Worm (Caenorhabditis elegans) whole organism, midembryonic: Measurements from ENCODE around the gene srbc-67.
"Not testable (repeated sequence)": the region's sequence is repeated elsewhere in the genome, so short reads cannot be mapped to it uniquely, and the experiment has no call there.

Experiments used
- T22C8.4 ChIP-seq: fragments of 200-800 bp; sonication (Bioruptor generic); IDR thresholded peaks from 2 replicates; pipeline ENCODE4 v1.3.6; 2022; ENCODE audit warnings: missing genetic modification characterization, missing compliant biosample characterization
- cog-1 ChIP-seq: sonication (generic microtip); optimal IDR thresholded peaks from 2 replicates; lab custom pipeline; 2016; ENCODE audit warnings: missing genetic modification characterization, missing compliant biosample characterization
- flt-1 ChIP-seq: fragments of 200-800 bp; sonication (Bioruptor generic); IDR thresholded peaks from 2 replicates; pipeline ENCODE4 v1.3.6; 2022; ENCODE audit warnings: missing genetic modification characterization, missing compliant biosample characterization
- klf-2 ChIP-seq: fragments of 200-800 bp; sonication (Bioruptor generic); conservative IDR thresholded peaks from 2 replicates; pipeline ENCODE4 v1.3.6; 2022; ENCODE audit warnings: missing genetic modification reagents, missing genetic modification characterization, missing compliant biosample characterization
- med-1 ChIP-seq: sonication (generic microtip); optimal IDR thresholded peaks from 2 replicates; lab custom pipeline; 2017; ENCODE audit warnings: missing genetic modification characterization, mild to moderate bottlenecking, missing compliant biosample characterization, antibody characterized with exemption, missing genetic modification reagents; ENCODE audit not compliant: insufficient read depth
- ref-1 ChIP-seq: fragments of 200-800 bp; sonication (Bioruptor generic); conservative IDR thresholded peaks from 2 replicates; pipeline ENCODE4 v1.3.6; 2022; ENCODE audit warnings: missing genetic modification reagents, missing genetic modification characterization, missing compliant biosample characterization
- tab-1 ChIP-seq: fragments of 200-800 bp; sonication (Bioruptor generic); IDR thresholded peaks from 2 replicates; pipeline ENCODE4 v1.3.6; 2022; ENCODE audit warnings: missing genetic modification characterization, missing compliant biosample characterization
- ztf-23 ChIP-seq: fragments of 200-800 bp; sonication (Bioruptor generic); IDR thresholded peaks from 2 replicates; pipeline ENCODE4 v1.3.6; 2022; ENCODE audit warnings: missing genetic modification reagents, missing genetic modification characterization, missing compliant biosample characterization
- ztf-29 ChIP-seq: fragments of 200-800 bp; sonication (Bioruptor generic); IDR thresholded peaks from 2 replicates; pipeline ENCODE4 v1.3.6; 2022; ENCODE audit warnings: missing genetic modification reagents, missing genetic modification characterization, missing compliant biosample characterization

The srbc-67 gene

DNA sequence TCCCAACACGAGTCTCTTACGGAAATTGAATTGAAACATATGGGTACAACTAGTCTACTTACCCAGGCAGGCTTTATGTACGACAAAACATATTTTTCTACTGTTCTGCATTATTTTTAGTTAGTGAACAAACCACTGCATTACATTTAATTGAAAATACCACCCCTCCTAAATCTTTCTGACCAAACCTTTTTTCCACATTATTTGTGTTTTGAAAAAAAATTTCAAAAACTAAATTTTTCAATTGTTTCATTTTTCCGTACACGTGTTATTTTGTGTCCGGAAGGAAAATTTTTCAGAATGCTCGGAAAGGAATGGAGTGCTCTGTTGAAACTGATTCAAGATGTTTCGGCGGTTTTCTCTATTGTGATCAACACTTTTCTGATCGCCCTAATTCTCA lies 28.6 kb downstream of the srbc-67 start, which contains the start of gene str-226:
Gene str-226 (plus strand): TSS at position 301 of the 400 bp plus-strand sequence.
- TF ChIP-seq tab-1 (GFP tag; lab: Robert Waterston, UW) (no peak), cog-1 (tag; lab: Kevin White, UChicago) (no peak), ztf-29 (GFP tag; lab: Robert Waterston, UW) (no peak)

DNA sequence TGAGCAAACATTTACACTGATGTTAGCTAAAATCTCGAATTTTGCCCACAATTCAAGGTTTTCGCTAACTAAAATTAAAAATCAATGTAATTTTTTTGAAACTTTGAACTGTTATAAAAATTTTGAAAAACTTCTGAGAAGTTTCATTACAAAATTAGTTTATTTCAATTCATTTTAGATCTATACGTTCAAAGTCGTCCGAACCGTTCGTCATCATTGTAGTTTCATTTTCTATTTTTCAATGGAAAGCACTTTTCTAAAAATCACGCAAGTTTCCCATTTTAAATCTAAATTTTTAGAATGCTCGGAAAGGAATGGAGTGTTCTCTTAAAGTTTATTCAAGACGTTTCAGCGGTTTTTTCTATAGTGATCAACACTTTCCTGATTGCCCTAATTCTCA lies 31.1 kb downstream of the srbc-67 start, which contains the start of gene str-228:
Gene str-228 (plus strand): TSS at position 301 of the 400 bp plus-strand sequence.
- TF ChIP-seq ztf-23, result no peak
- TF ChIP-seq klf-2 (GFP tag; lab: Robert Waterston, UW), result no peak
- TF ChIP-seq cog-1 (tag; lab: Kevin White, UChicago), result no peak
- TF ChIP-seq T22C8.4 (GFP tag; lab: Robert Waterston, UW), result no peak

ce11 chrV:3507691-3508090 lies 33.3 kb downstream of the srbc-67 start, which contains the start of gene str-225:
Gene str-225 (plus strand): TSS chrV:3507822.
- TF ChIP-seq tab-1 (GFP tag; lab: Robert Waterston, UW), result no peak
- no peak for TF ChIP-seq ref-1
- TF ChIP-seq cog-1 (tag; lab: Kevin White, UChicago), result no peak
- TF ChIP-seq ztf-29 (GFP tag; lab: Robert Waterston, UW), result no peak
- no peak for TF ChIP-seq T22C8.4 (GFP tag; lab: Robert Waterston, UW)
- no peak for TF ChIP-seq med-1 (GFP tag; lab: Kevin White, UChicago)

DNA sequence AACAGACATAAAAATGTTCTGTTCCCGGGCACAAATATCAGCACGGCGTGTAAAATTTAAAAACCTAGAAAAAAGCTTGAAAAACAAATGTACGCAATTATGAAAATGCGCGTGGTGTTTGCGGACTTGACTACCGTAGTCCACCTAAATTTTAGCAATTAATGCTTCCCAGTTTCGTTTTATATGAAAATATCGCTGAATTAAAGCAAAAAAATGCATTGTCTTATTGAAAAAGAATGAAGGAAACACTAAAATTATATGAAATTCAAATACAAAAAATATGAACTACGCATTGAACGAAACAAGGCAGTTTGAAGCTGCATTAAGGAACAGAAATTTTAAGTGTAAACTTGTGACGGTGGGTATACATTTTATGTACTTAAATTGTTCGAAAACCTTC lies 34.8 kb downstream of the srbc-67 start, which contains the start of gene ugt-64:
Gene ugt-64 (minus strand): TSS at position 101 of the 400 bp plus-strand sequence.
- not testable (repeated sequence) for TF ChIP-seq med-1 (GFP tag; lab: Kevin White, UChicago); flt-1 (GFP tag; lab: Robert Waterston, UW); tab-1 (GFP tag; lab: Robert Waterston, UW)

- TF ChIP-seq flt-1 (GFP tag; lab: Robert Waterston, UW) (no peak), tab-1 (GFP tag; lab: Robert Waterston, UW) (no peak), cog-1 (tag; lab: Kevin White, UChicago) (no peak), ztf-23 (no peak), med-1 (GFP tag; lab: Kevin White, UChicago) (no peak), T22C8.4 (GFP tag; lab: Robert Waterston, UW) (no peak), ztf-29 (GFP tag; lab: Robert Waterston, UW) (no peak), klf-2 (GFP tag; lab: Robert Waterston, UW) (no peak), ref-1 (no peak)
Observed at ce11 chrV:3505745-3506144, 35.3 kb downstream of the srbc-67 start.

ce11 chrV:3502038-3502437 lies 39.0 kb downstream of the srbc-67 start, which contains the start of the genes C07G3.8 and C07G3.10:
Gene C07G3.8 (minus strand): TSS chrV:3502138.
Gene C07G3.10 (plus strand): TSS chrV:3502307.
- TF ChIP-seq ztf-23 (no peak), ref-1 (no peak), tab-1 (GFP tag; lab: Robert Waterston, UW) (no peak), T22C8.4 (GFP tag; lab: Robert Waterston, UW) (no peak), klf-2 (GFP tag; lab: Robert Waterston, UW) (no peak), med-1 (GFP tag; lab: Kevin White, UChicago) (no peak), ztf-29 (GFP tag; lab: Robert Waterston, UW) (no peak), cog-1 (tag; lab: Kevin White, UChicago) (no peak), flt-1 (GFP tag; lab: Robert Waterston, UW) (no peak)

DNA sequence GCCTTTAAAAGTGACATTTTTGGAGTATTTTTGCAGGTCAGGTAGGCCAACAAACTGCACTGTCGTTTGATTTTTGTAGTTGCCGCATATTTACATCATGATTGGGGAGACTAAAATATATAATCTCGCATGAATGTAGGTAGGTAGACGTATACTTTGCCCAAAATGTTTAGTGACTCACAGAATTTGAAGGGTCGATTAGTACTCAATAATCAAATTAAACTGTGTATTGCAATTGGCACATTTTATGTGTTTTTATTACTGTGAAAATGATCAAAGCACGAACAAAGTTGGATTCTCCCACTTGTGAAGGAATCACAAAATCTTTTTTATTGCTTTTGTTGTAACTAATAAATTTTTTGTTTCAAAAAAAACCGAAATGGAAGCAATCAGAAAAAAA lies 44.1 kb downstream of the srbc-67 start, which contains the start of gene C07G3.15:
Gene C07G3.15 (minus strand): TSS at position 101 of the 400 bp plus-strand sequence.
- no peak for TF ChIP-seq med-1 (GFP tag; lab: Kevin White, UChicago)
- no peak for TF ChIP-seq T22C8.4 (GFP tag; lab: Robert Waterston, UW)
- TF ChIP-seq tab-1 (GFP tag; lab: Robert Waterston, UW), result no peak
- no peak for TF ChIP-seq flt-1 (GFP tag; lab: Robert Waterston, UW)
- no peak for TF ChIP-seq ref-1
- TF ChIP-seq cog-1 (tag; lab: Kevin White, UChicago), result no peak
- TF ChIP-seq ztf-23, result no peak
- no peak for TF ChIP-seq klf-2 (GFP tag; lab: Robert Waterston, UW)
- TF ChIP-seq ztf-29 (GFP tag; lab: Robert Waterston, UW), result no peak

ce11 chrV:3490435-3490834 lies 50.6 kb downstream of the srbc-67 start, which contains the start of gene srbc-36:
Gene srbc-36 (minus strand): TSS chrV:3490535.
- TF ChIP-seq klf-2 (GFP tag; lab: Robert Waterston, UW) (no peak), ref-1 (no peak), ztf-29 (GFP tag; lab: Robert Waterston, UW) (no peak), cog-1 (tag; lab: Kevin White, UChicago) (no peak), tab-1 (GFP tag; lab: Robert Waterston, UW) (no peak), med-1 (GFP tag; lab: Kevin White, UChicago) (no peak), flt-1 (GFP tag; lab: Robert Waterston, UW) (no peak), ztf-23 (no peak), T22C8.4 (GFP tag; lab: Robert Waterston, UW) (no peak)
